Fruit fly (Drosophila melanogaster) whole organism, wandering third instar larva: ENCODE measurements around the gene CG42322.

Source experiments
- Hnf4 ChIP-seq: fragments of 200-800 bp; sonication (Bioruptor generic); optimal IDR thresholded peaks from 2 replicates; lab custom pipeline; 2016; ENCODE audit warnings: missing biosample characterization, mild to moderate bottlenecking, missing genetic modification characterization
- Vsx2 ChIP-seq: fragments of 200-300, 225-300 bp; sonication (Bioruptor generic); optimal IDR thresholded peaks from 2 replicates; lab custom pipeline; 2018; ENCODE audit warnings: missing biosample characterization, missing genetic modification characterization; ENCODE audit not compliant: partially characterized antibody
- pan ChIP-seq: fragments of >200 bp; optimal IDR thresholded peaks from 2 replicates; lab custom pipeline; 2017
- psq ChIP-seq: fragments of 200-800 bp; sonication (Bioruptor generic); optimal IDR thresholded peaks from 3 replicates; lab custom pipeline; 2017; ENCODE audit warnings: missing biosample characterization, mild to moderate bottlenecking, missing genetic modification characterization, moderate library complexity
- usp ChIP-seq: fragments of >200 bp; optimal IDR thresholded peaks from 2 replicates; lab custom pipeline; 2017; ENCODE audit warnings: missing biosample characterization, missing genetic modification characterization

- TF ChIP-seq pan (lab: Kevin White, UChicago) (no peak), psq (GFP tag; lab: Kevin White, UChicago) (no peak), usp (GFP tag; lab: Kevin White, UChicago) (no peak), Hnf4 (GFP tag; lab: Kevin White, UChicago) (no peak), Vsx2 (no peak)
Measured at dm6 chr3R:20802253-20802652, 62.3 kb downstream of the CG42322 start.
